Fruit fly (Drosophila melanogaster) whole organism, wandering third instar larva: ENCODE results near the gene Nthl1.

Experiments
- Vsx2 ChIP-seq: fragments of 200-300, 225-300 bp; sonication (Bioruptor generic); optimal IDR thresholded peaks from 2 replicates; lab custom pipeline; 2018; ENCODE audit warnings: missing biosample characterization, missing genetic modification characterization; ENCODE audit not compliant: partially characterized antibody
- h ChIP-seq: fragments of 200-800 bp; sonication (Bioruptor generic); optimal IDR thresholded peaks from 3 replicates; lab custom pipeline; 2016; ENCODE audit warnings: missing biosample characterization, mild to moderate bottlenecking, missing genetic modification characterization

dm6 chr2L:20896681-20897341 lies 30.8 kb downstream of the Nthl1 start:
- no peak for TF ChIP-seq h (GFP tag; lab: Kevin White, UChicago)
- TF ChIP-seq Vsx2: no peak
